Worm (Caenorhabditis elegans) whole organism, L1 larva: ENCODE results near the gene uvs-1.

Experiments
- nhr-11 ChIP-seq: fragments of 150-350 bp; optimal IDR thresholded peaks from 2 replicates; lab custom pipeline; 2014; ENCODE audit warnings: missing biosample characterization, missing genetic modification characterization
- snpc-4 ChIP-seq: fragments of 150-350 bp; optimal IDR thresholded peaks from 2 replicates; lab custom pipeline; 2014; ENCODE audit warnings: missing biosample characterization, missing genetic modification characterization
- sptf-1 ChIP-seq: fragments of 150-350 bp; optimal IDR thresholded peaks from 2 replicates; lab custom pipeline; 2014; ENCODE audit warnings: missing biosample characterization, missing genetic modification characterization
- tbx-2 ChIP-seq: sonication (generic microtip); optimal IDR thresholded peaks from 2 replicates; lab custom pipeline; 2016; ENCODE audit warnings: missing genetic modification characterization, missing compliant biosample characterization
- unc-98 ChIP-seq: fragments of 200-800 bp; sonication (Bioruptor generic); IDR thresholded peaks from 2 replicates; pipeline ENCODE4 v1.3.6; 2022; ENCODE audit warnings: missing genetic modification characterization, missing compliant biosample characterization

DNA sequence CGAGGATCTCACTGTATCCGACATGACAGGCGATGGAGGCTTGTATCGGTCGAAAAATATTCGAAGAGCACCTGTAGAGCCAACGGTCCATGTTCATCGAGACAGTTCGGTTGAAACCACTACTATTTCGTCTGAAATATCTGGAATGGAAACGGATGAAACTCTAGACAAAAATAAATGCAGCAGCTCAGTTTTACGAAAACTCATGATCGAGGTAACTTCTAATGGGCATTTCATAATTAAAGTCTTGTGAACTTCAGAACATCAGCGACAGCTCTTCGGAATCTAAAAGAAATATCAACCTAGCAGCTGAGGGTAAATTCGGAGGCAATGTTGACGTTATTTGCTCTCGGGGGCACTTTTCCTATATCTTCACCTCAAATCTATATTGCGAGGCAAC is 28.8 kb downstream of the uvs-1 start:
- no peak for TF ChIP-seq unc-98
- TF ChIP-seq sptf-1 (tag; lab: Kevin White, UChicago): no peak
- TF ChIP-seq snpc-4: no peak
- TF ChIP-seq tbx-2 (tag; lab: Kevin White, UChicago): no peak
- TF ChIP-seq nhr-11 (tag; lab: Kevin White, UChicago): no peak
